Fruit fly (Drosophila melanogaster): ENCODE data around the gene Sdic3.

The Sdic3 gene

DNA sequence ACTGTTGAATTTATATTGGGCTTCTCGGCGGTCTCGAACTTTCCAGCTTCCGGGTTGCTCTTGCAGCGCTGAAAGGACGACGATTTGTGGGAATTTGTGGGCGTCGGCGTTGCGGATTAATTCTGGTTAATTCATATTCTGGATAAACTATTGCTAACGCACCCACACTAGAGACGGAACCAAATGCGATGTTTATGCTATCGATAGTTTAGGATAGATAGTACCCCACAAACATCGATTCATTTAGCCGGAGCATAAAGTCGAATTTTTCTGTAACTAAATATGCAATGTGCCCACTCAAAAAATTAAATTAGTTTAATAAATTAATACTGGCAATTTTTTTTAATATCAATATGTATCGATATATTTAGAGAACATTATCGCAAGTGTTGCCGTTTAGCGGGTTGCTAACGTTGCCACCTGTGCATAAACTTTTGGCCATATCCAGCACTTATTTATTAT is 34.3 kb downstream of the Sdic3 start, which contains the start of gene Rab35 (continued):
- TF ChIP-seq eyg (GFP tag; optimal IDR thresholded peaks at IDR 0.05) (no peak), sens-2 (GFP tag; IDR thresholded peaks at IDR 0.05) (no peak), salm (tag; optimal IDR thresholded peaks at IDR 0.05) (no peak), nom (GFP tag; optimal IDR thresholded peaks at IDR 0.05) (no peak), ken (GFP tag; IDR thresholded peaks at IDR 0.05) (no peak), CG11398 (GFP tag; optimal IDR thresholded peaks at IDR 0.05) (no peak), CG10543 (GFP tag; optimal IDR thresholded peaks at IDR 0.05) (no peak), mam (GFP tag; optimal IDR thresholded peaks at IDR 0.05) (peak; percentile 37), E2f1 (GFP tag; IDR thresholded peaks at IDR 0.05) (no peak), CG17612 (GFP tag; IDR thresholded peaks at IDR 0.05) (no peak), sna (GFP tag; IDR thresholded peaks at IDR 0.05; ENCODE audit: partially characterized antibody) (peak; percentile 93), ERR (GFP tag; optimal IDR thresholded peaks at IDR 0.05) (no peak), cwo (GFP tag; optimal IDR thresholded peaks at IDR 0.05) (no peak), CG8388 (GFP tag; optimal IDR thresholded peaks at IDR 0.05) (no peak), CG4424 (GFP tag; optimal IDR thresholded peaks at IDR 0.05) (no peak), Ets97D (GFP tag; optimal IDR thresholded peaks at IDR 0.05) (peak; percentile 44), vvl (GFP tag; IDR thresholded peaks at IDR 0.05) (peak; percentile 34; the same call in 1 of the 2 replicates), pnt (GFP tag; optimal IDR thresholded peaks at IDR 0.05) (no peak), CoRest (tag; optimal IDR thresholded peaks at IDR 0.05) (peak; percentile 30), Dfd (GFP tag; optimal IDR thresholded peaks at IDR 0.05) (no peak), CG14667 (GFP tag; IDR thresholded peaks at IDR 0.05) (no peak), klu (GFP tag; IDR thresholded peaks at IDR 0.05) (no peak), chif (GFP tag; optimal IDR thresholded peaks at IDR 0.05) (no peak), wor (GFP tag; IDR thresholded peaks at IDR 0.05) (no peak), CG6854 (GFP tag; optimal IDR thresholded peaks at IDR 0.05) (no peak), so (GFP tag; IDR thresholded peaks at IDR 0.05) (no peak), sqz (GFP tag; optimal IDR thresholded peaks at IDR 0.05) (no peak), CG14860 (GFP tag; IDR thresholded peaks at IDR 0.05; ENCODE audit: partially characterized antibody) (peak; percentile 93), CG17186 (GFP tag; optimal IDR thresholded peaks at IDR 0.05) (peak; percentile 28), croc (GFP tag; conservative IDR thresholded peaks at IDR 0.05) (no peak), CG3407 (GFP tag; optimal IDR thresholded peaks at IDR 0.05) (no peak), kah (GFP tag; optimal IDR thresholded peaks at IDR 0.05) (no peak), Sox102F (GFP tag; optimal IDR thresholded peaks at IDR 0.05) (no peak), CG7987 (GFP tag; optimal IDR thresholded peaks at IDR 0.05) (no peak), CG42726 (GFP tag; IDR thresholded peaks at IDR 0.05; ENCODE audit: partially characterized antibody) (peak; percentile 84; the same call in 1 of the 2 replicates), CG2202 (tag; optimal IDR thresholded peaks at IDR 0.05) (no peak), CG9876 (GFP tag; optimal IDR thresholded peaks at IDR 0.05) (no peak), inv (GFP tag; IDR thresholded peaks at IDR 0.05; ENCODE audit: partially characterized antibody) (peak; percentile 95), CG17328 (GFP tag; IDR thresholded peaks at IDR 0.05) (no peak), dan (GFP tag; IDR thresholded peaks at IDR 0.05) (no peak), MBD-R2 (GFP tag; IDR thresholded peaks at IDR 0.05) (no peak), CG10321 (GFP tag; IDR thresholded peaks at IDR 0.05) (no peak), stwl (tag; optimal IDR thresholded peaks at IDR 0.05) (peak; percentile 54), gem (tag; optimal IDR thresholded peaks at IDR 0.05) (peak; percentile 41), jumu (GFP tag; optimal IDR thresholded peaks at IDR 0.05) (no peak), NFAT (GFP tag; IDR thresholded peaks at IDR 0.05) (no peak), PHDP (tag; optimal IDR thresholded peaks at IDR 0.05) (no peak), HmgZ (tag; optimal IDR thresholded peaks at IDR 0.05) (peak; percentile 40), Hr3 (GFP tag; optimal IDR thresholded peaks at IDR 0.05) (no peak), CG9727 (GFP tag; optimal IDR thresholded peaks at IDR 0.05) (no peak), CG1024 (GFP tag; IDR thresholded peaks at IDR 0.05) (no peak), sima (GFP tag; optimal IDR thresholded peaks at IDR 0.05) (no peak)
